Worm (Caenorhabditis elegans) whole organism, L4 larva: Measurements from ENCODE around the gene nhr-3.

Experiments
- D1046.2 ChIP-seq: fragments of 200-800 bp; sonication (Bioruptor generic); IDR thresholded peaks from 2 replicates; pipeline ENCODE4 v1.3.6; 2022; ENCODE audit warnings: missing genetic modification characterization, missing compliant biosample characterization
- F10B5.3 ChIP-seq: sonication (generic microtip); optimal IDR thresholded peaks from 2 replicates; lab custom pipeline; 2016; ENCODE audit warnings: mild to moderate bottlenecking, missing genetic modification characterization, missing compliant biosample characterization
- F37D6.2 ChIP-seq: sonication (generic microtip); optimal IDR thresholded peaks from 2 replicates; lab custom pipeline; 2016; ENCODE audit warnings: mild to moderate bottlenecking, missing genetic modification characterization, missing compliant biosample characterization
- F44E2.7 ChIP-seq: fragments of 200-800 bp; sonication (Bioruptor generic); IDR thresholded peaks from 2 replicates; pipeline ENCODE4 v2.1.2; 2022; ENCODE audit warnings: missing genetic modification characterization, missing compliant biosample characterization
- Y105C5A.15 ChIP-seq: fragments of 200-800 bp; sonication (Bioruptor generic); IDR thresholded peaks from 2 replicates; pipeline ENCODE4 v1.3.6; 2022; ENCODE audit warnings: missing genetic modification characterization, missing compliant biosample characterization
- aha-1 ChIP-seq: fragments of 150-350 bp; peaks from one replicate; lab custom pipeline; 2014; ENCODE audit warnings: missing biosample characterization, missing genetic modification characterization
- ceh-62 ChIP-seq: sonication (generic microtip); optimal IDR thresholded peaks from 2 replicates; lab custom pipeline; 2017; ENCODE audit warnings: missing biosample characterization, missing genetic modification characterization
- ceh-82 ChIP-seq: sonication (generic microtip); optimal IDR thresholded peaks from 2 replicates; lab custom pipeline; 2017; ENCODE audit warnings: missing biosample characterization, missing genetic modification characterization
- ces-1 ChIP-seq: fragments of 150-350 bp; sonication (generic microtip); optimal IDR thresholded peaks from 4 replicates; lab custom pipeline; 2014; ENCODE audit warnings: missing biosample characterization, missing genetic modification reagents, missing genetic modification characterization
- daf-8 ChIP-seq: fragments of 200-800 bp; sonication (Bioruptor generic); IDR thresholded peaks from 2 replicates; pipeline ENCODE4 v1.3.6; 2022; ENCODE audit warnings: missing genetic modification characterization, missing compliant biosample characterization
- dmd-6 ChIP-seq: fragments of 200-800 bp; sonication (Bioruptor generic); IDR thresholded peaks from 2 replicates; pipeline ENCODE4 v1.3.6; 2022; ENCODE audit warnings: missing genetic modification reagents, missing genetic modification characterization, missing compliant biosample characterization
- fkh-10 ChIP-seq: fragments of 150-350 bp; optimal IDR thresholded peaks from 2 replicates; lab custom pipeline; 2014; ENCODE audit warnings: missing biosample characterization, missing genetic modification reagents, missing genetic modification characterization
- fos-1 ChIP-seq: fragments of 150-350 bp; optimal IDR thresholded peaks from 2 replicates; lab custom pipeline; 2014; ENCODE audit warnings: missing biosample characterization, missing genetic modification characterization
- gei-8 ChIP-seq: fragments of 200-800 bp; sonication (Bioruptor generic); optimal IDR thresholded peaks from 2 replicates; lab custom pipeline; 2018; ENCODE audit warnings: mild to moderate bottlenecking, missing genetic modification characterization, missing compliant biosample characterization
- hif-1 ChIP-seq, 2 experiments: sonication (generic microtip); optimal IDR thresholded peaks; 2 replicates each; lab custom pipeline; 2016 to 2017; ENCODE audit warnings: missing compliant biosample characterization in 2 of 2, missing genetic modification characterization in 2 of 2, missing genetic modification reagents in 2 of 2, missing genotype in 2 of 2, mild to moderate bottlenecking in 1 of 2
- hlh-30 ChIP-seq: sonication (generic microtip); optimal IDR thresholded peaks from 2 replicates; lab custom pipeline; 2017; ENCODE audit warnings: antibody characterized with exemption, mild to moderate bottlenecking, missing genetic modification characterization, missing compliant biosample characterization; ENCODE audit not compliant: insufficient read depth
- jun-1 ChIP-seq: fragments of 150-350 bp; optimal IDR thresholded peaks from 2 replicates; lab custom pipeline; 2014; ENCODE audit warnings: missing biosample characterization, missing genetic modification reagents, missing genetic modification characterization
- lim-7 ChIP-seq: fragments of 200-800 bp; sonication (Bioruptor generic); IDR thresholded peaks from 2 replicates; pipeline ENCODE4 v1.3.6; 2022; ENCODE audit warnings: missing genetic modification characterization, missing compliant biosample characterization
- lin-13 ChIP-seq: fragments of 150-350 bp; optimal IDR thresholded peaks from 2 replicates; lab custom pipeline; 2014; ENCODE audit warnings: missing biosample characterization, missing genetic modification reagents, missing genetic modification characterization
- mdl-1 ChIP-seq, 2 experiments: fragments of 150-350 bp in 1 of 2; sonication (generic microtip) in 1 of 2; optimal IDR thresholded peaks; 2 replicates each; lab custom pipeline; 2014 to 2017; ENCODE audit warnings: missing biosample characterization in 2 of 2, missing genetic modification characterization in 2 of 2
- mes-2 ChIP-seq: sonication (generic microtip); optimal IDR thresholded peaks from 2 replicates; lab custom pipeline; 2016; ENCODE audit warnings: missing genotype, mild to moderate bottlenecking, missing genetic modification characterization, missing compliant biosample characterization; ENCODE audit not compliant: poor library complexity, severe bottlenecking
- mxl-3 ChIP-seq: fragments of 200-800 bp; sonication (Bioruptor generic); optimal IDR thresholded peaks from 2 replicates; lab custom pipeline; 2018; ENCODE audit warnings: mild to moderate bottlenecking, missing genetic modification characterization, missing compliant biosample characterization
- nhr-237 ChIP-seq: sonication (generic microtip); optimal IDR thresholded peaks from 2 replicates; lab custom pipeline; 2017; ENCODE audit warnings: missing biosample characterization, missing genetic modification characterization
- nhr-28 ChIP-seq: fragments of 150-350 bp; optimal IDR thresholded peaks from 2 replicates; lab custom pipeline; 2014; ENCODE audit warnings: missing biosample characterization, missing genetic modification characterization
- nhr-42 ChIP-seq: fragments of 200-800 bp; sonication (Bioruptor generic); IDR thresholded peaks from 2 replicates; pipeline ENCODE4 v1.3.6; 2022; ENCODE audit warnings: missing genetic modification characterization, missing compliant biosample characterization
- nhr-48 ChIP-seq: sonication (generic microtip); optimal IDR thresholded peaks from 2 replicates; lab custom pipeline; 2016; ENCODE audit warnings: mild to moderate bottlenecking, missing genetic modification characterization, missing compliant biosample characterization
- nhr-76 ChIP-seq: fragments of 150-350 bp; optimal IDR thresholded peaks from 2 replicates; lab custom pipeline; 2014; ENCODE audit warnings: missing biosample characterization, missing genetic modification characterization
- rbr-2 ChIP-seq: sonication (generic microtip); optimal IDR thresholded peaks from 2 replicates; lab custom pipeline; 2016; ENCODE audit warnings: missing genotype, missing genetic modification characterization, missing compliant biosample characterization
- saeg-2 ChIP-seq: fragments of 200-800 bp; sonication (Bioruptor generic); IDR thresholded peaks from 2 replicates; pipeline ENCODE4 v1.3.6; 2022; ENCODE audit warnings: missing genetic modification reagents, missing genetic modification characterization, missing compliant biosample characterization
- skn-1 ChIP-seq: fragments of 150-350 bp; optimal IDR thresholded peaks from 2 replicates; lab custom pipeline; 2014; ENCODE audit warnings: missing biosample characterization, missing genetic modification characterization
- snpc-4 ChIP-seq: fragments of 150-350 bp; optimal IDR thresholded peaks from 2 replicates; lab custom pipeline; 2014; ENCODE audit warnings: missing biosample characterization, missing genetic modification characterization
- spr-1 ChIP-seq: sonication (generic microtip); optimal IDR thresholded peaks from 2 replicates; lab custom pipeline; 2016; ENCODE audit warnings: mild to moderate bottlenecking, missing genetic modification characterization, missing compliant biosample characterization

Gene nhr-3

DNA sequence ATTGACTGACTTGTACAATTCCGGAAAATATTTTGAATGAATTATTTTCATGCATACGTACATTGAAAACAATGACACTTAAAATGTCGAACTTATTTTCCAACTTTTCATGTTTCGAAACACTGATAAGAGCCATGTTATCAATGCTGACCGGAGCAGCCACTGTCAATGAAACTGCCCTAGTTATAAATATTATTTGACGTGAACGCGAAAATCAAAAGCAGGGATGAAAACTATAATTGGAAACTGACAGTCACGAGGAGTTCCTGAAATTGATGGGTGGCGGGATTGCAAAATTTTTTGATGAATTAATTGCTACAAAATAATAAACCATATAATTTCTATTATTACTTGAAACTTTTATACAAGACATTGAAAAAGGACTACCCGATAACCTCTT is 18.8 kb upstream of the nhr-3 start (continued):
- no peak for TF ChIP-seq fkh-10 (GFP tag; lab: Kevin White, UChicago)
- TF ChIP-seq, all 104 proteins: peak for 13

DNA sequence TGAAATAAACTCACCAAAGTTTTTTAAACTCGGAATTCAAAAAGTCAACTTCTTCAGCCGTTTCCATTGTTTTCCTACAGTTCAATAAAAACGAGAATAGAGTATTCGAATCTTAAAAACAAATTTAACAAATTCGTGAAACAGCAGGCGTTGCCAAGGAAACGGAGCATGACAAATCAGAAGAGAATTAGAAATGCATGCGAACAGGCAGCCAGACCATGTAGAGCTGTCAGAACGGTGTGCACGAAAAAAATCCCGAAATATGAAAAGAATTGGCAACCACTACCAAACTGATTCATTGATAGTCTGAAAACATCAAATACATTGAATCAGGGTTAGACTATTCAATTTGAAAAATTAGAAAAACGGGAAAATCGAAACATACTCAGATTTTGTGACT is 16.3 kb upstream of the nhr-3 start, which contains the start of gene fbxa-81:
TSS of gene fbxa-81 (minus strand) at position 101 of the 400 bp plus-strand sequence.
- TF ChIP-seq snpc-4 (tag; lab: Kevin White, UChicago): no peak
- no peak for TF ChIP-seq spr-1 (tag; lab: Kevin White, UChicago)
- no peak for TF ChIP-seq saeg-2 (GFP tag; lab: Robert Waterston, UW)
- no peak for TF ChIP-seq F44E2.7 (GFP tag; lab: Robert Waterston, UW)
- no peak for TF ChIP-seq ceh-82 (tag; lab: Kevin White, UChicago)
- no peak for TF ChIP-seq F37D6.2 (tag; lab: Kevin White, UChicago)
- no peak for TF ChIP-seq fos-1
- TF ChIP-seq mxl-3 (GFP tag; lab: Kevin White, UChicago): no peak

DNA sequence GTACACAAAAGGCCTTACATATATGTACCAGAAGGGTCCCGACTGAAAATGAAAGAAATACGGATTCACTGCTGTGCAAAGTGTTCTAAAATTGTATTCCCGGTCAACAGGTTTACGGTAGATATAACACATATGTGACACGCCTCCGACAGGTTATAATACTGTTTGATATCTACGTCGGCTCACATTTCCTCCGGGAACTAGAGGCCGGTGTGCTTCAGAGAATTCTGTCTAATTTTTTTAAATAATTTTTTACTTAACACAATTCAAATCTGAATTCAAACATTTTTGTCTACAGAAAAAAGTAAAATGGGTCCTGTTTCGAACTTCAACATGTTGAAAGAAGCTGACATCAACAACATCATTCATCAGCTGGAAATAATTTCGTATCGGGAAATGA is 15.1 kb upstream of the nhr-3 start, which contains the start of gene T24C2.3:
TSS of gene T24C2.3 (plus strand) at position 301 of the 400 bp plus-strand sequence.
- TF ChIP-seq lin-13 (GFP tag; lab: Kevin White, UChicago) (no peak), skn-1 (tag; lab: Kevin White, UChicago) (no peak), ces-1 (GFP tag; lab: Kevin White, UChicago) (no peak), lim-7 (no peak), nhr-48 (no peak), D1046.2 (GFP tag; lab: Robert Waterston, UW) (no peak), saeg-2 (GFP tag; lab: Robert Waterston, UW) (no peak), F10B5.3 (tag; lab: Kevin White, UChicago) (no peak), gei-8 (GFP tag; lab: Kevin White, UChicago) (no peak), mes-2 (tag; lab: Kevin White, UChicago) (no peak), rbr-2 (no peak), fkh-10 (GFP tag; lab: Kevin White, UChicago) (no peak), nhr-42 (GFP tag; lab: Robert Waterston, UW) (no peak), nhr-237 (tag; lab: Kevin White, UChicago) (no peak)

DNA sequence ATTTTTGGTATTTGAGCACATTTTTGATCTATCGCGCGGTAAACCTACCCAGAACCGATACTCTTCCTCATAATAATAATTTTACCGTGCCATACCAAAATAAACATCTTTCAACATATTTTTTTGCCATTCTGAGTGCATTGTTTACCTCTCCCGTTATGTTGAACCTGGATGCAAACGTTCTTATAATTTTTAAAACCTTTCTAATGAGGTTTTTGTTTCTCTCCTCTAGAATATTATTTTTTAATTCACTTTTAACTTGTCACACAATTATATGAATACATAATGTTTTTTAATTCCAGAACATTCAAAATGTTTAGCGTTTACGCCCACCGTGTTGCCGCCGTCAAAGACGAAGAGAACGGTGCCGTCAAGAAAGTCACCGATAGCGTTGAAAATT is 12.8 kb upstream of the nhr-3 start, which contains the start of gene enri-2:
TSS of gene enri-2 (plus strand) at position 301 of the 400 bp plus-strand sequence.
- TF ChIP-seq hif-1 (tag; optimal IDR thresholded peaks at IDR 0.05; lab: Kevin White, UChicago): no peak

DNA sequence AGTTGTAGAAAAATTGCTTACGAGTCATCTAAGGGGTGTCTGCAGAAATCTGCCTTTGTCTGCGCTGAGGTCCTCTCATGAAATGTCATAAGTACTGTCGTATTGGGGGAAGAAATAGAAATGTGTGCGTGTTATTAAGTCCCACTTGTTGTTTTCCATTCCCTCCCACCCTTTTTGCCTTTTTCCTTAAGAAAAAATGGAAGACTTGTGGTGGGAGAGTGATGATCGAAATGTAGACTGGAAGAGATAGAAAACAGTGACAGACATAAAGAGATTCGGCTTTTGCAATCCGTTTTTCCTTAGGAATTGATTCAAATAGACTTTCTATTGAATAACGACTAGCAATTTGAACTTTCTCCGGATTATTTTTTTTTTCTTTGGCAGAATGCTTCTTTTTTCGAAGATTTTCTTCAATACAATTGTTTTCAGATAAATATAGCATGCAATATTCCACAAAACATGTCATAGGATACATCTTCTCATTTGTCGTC is 8.6 kb upstream of the nhr-3 start, which contains the start of gene ram-5:
TSS of gene ram-5 (plus strand) at position 441 of the 491 bp plus-strand sequence.
- TF ChIP-seq aha-1 (tag; lab: Kevin White, UChicago) (peak; percentile 95), Y105C5A.15 (GFP tag; lab: Robert Waterston, UW) (no peak)

DNA sequence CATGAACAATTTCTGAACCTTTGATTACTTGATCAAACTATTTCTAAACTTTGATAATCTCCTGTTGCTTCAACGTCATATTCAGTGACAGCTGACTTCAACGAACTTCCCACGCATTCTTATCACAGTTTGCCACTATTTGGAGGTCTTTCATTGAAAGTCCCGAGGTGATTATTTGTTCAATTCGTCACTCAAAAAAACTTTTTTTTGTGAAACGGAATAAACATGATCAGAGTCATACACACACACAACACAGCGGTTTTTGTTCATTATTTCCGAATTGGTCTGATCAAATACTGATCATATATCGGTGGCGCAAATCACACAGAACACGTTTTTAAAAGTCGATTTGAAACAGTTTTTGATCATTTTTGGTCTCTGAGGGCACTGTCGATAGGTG is 1.9 kb upstream of the nhr-3 start:
- TF ChIP-seq dmd-6 (peak; percentile 33; the same call in 1 of the 2 replicates), daf-8 (GFP tag; lab: Robert Waterston, UW) (no peak), mdl-1 (tag; optimal IDR thresholded peaks at IDR 0.05; lab: Kevin White, UChicago) (no peak), aha-1 (tag; lab: Kevin White, UChicago) (peak; percentile 65), hlh-30 (tag; lab: Kevin White, UChicago) (peak; percentile 78), fos-1 (no peak), nhr-76 (tag; lab: Kevin White, UChicago) (no peak), ceh-62 (no peak), jun-1 (tag; lab: Kevin White, UChicago) (no peak), nhr-28 (tag; lab: Kevin White, UChicago) (peak; percentile 24)
- TF ChIP-seq, all 104 proteins: peak for 4
